Worm (Caenorhabditis elegans) whole organism, L1 larva: Measurements from ENCODE around the gene Y73F8A.12.

Source experiments
- C16A3.4 ChIP-seq: fragments of 150-350 bp; optimal IDR thresholded peaks from 2 replicates; lab custom pipeline; 2014; ENCODE audit warnings: missing biosample characterization, missing genetic modification characterization
- C34B4.2 ChIP-seq: sonication (generic microtip); optimal IDR thresholded peaks from 2 replicates; lab custom pipeline; 2017; ENCODE audit warnings: mild to moderate bottlenecking, missing genetic modification characterization, missing compliant biosample characterization
- F16B12.6 ChIP-seq: fragments of 150-350 bp; optimal IDR thresholded peaks from 2 replicates; lab custom pipeline; 2014; ENCODE audit warnings: missing biosample characterization, missing genetic modification characterization
- ama-1 ChIP-seq: fragments of 150-350 bp; optimal IDR thresholded peaks from 2 replicates; lab custom pipeline; 2014
- ceh-63 ChIP-seq: fragments of 200-800 bp; sonication (Bioruptor generic); optimal IDR thresholded peaks from 2 replicates; lab custom pipeline; 2018; ENCODE audit warnings: mild to moderate bottlenecking, missing genetic modification characterization, missing compliant biosample characterization
- ceh-8 ChIP-seq: fragments of 200-800 bp; sonication (Bioruptor generic); optimal IDR thresholded peaks from 2 replicates; lab custom pipeline; 2018; ENCODE audit warnings: mild to moderate bottlenecking, missing genetic modification characterization, moderate library complexity, missing compliant biosample characterization
- ceh-82 ChIP-seq, 3 experiments: fragments of 150-350 bp in 1 of 3; sonication (generic microtip) in 2 of 3; optimal IDR thresholded peaks; 2 replicates each; lab custom pipeline; 2014 to 2017; ENCODE audit warnings: missing biosample characterization in 3 of 3, missing genetic modification characterization in 3 of 3
- dsc-1 ChIP-seq: sonication (generic microtip); optimal IDR thresholded peaks from 2 replicates; lab custom pipeline; 2016; ENCODE audit warnings: mild to moderate bottlenecking, missing genetic modification characterization, missing compliant biosample characterization
- efl-1 ChIP-seq, 4 experiments: fragments of 150-350 bp; optimal IDR thresholded peaks in 3 of 4; peaks in 1 of 4; 1 replicate in 1 of 4; 2 replicates in 3 of 4; lab custom pipeline; 2014; ENCODE audit warnings: missing biosample characterization in 2 of 4, missing genetic modification characterization in 2 of 4, missing genetic modification reagents in 2 of 4
- efl-3 ChIP-seq: fragments of 200-800 bp; sonication (Bioruptor generic); optimal IDR thresholded peaks from 2 replicates; lab custom pipeline; 2018; ENCODE audit warnings: mild to moderate bottlenecking, missing genetic modification characterization, missing compliant biosample characterization
- egl-13 ChIP-seq: sonication (generic microtip); optimal IDR thresholded peaks from 2 replicates; lab custom pipeline; 2016; ENCODE audit warnings: missing genotype, missing genetic modification reagents, missing genetic modification characterization, missing compliant biosample characterization
- egl-27 ChIP-seq, 2 experiments: fragments of 150-350 bp in 1 of 2; sonication (generic microtip); optimal IDR thresholded peaks; 3 replicates each; lab custom pipeline; 2017 to 2018; ENCODE audit warnings: missing biosample characterization in 2 of 2, missing genetic modification characterization in 2 of 2, missing genetic modification reagents in 2 of 2
- elt-2 ChIP-seq: sonication (generic microtip); optimal IDR thresholded peaks from 2 replicates; lab custom pipeline; 2016; ENCODE audit warnings: missing genetic modification characterization, mild to moderate bottlenecking, inconsistent platforms, missing compliant biosample characterization, missing genetic modification reagents
- elt-3 ChIP-seq, 6 experiments: fragments of 150-350 bp in 1 of 6; sonication (generic microtip); optimal IDR thresholded peaks; 2 replicates each; lab custom pipeline; 2017 to 2018; ENCODE audit warnings: missing biosample characterization in 6 of 6, missing genetic modification characterization in 6 of 6, inconsistent platforms in 1 of 6
- fkh-4 ChIP-seq: sonication (generic microtip); optimal IDR thresholded peaks from 2 replicates; lab custom pipeline; 2016; ENCODE audit warnings: missing compliant biosample characterization, missing genetic modification characterization, borderline replicate concordance
- irx-1 ChIP-seq: sonication (generic microtip); optimal IDR thresholded peaks from 2 replicates; lab custom pipeline; 2016; ENCODE audit warnings: missing genetic modification characterization, missing compliant biosample characterization
- lin-13 ChIP-seq: fragments of 150-350 bp; optimal IDR thresholded peaks from 2 replicates; lab custom pipeline; 2014; ENCODE audit warnings: missing biosample characterization, missing genetic modification reagents, missing genetic modification characterization
- lin-14 ChIP-seq: fragments of 200-800 bp; sonication (Bioruptor generic); optimal IDR thresholded peaks from 2 replicates; lab custom pipeline; 2018; ENCODE audit warnings: mild to moderate bottlenecking, missing genetic modification characterization, moderate library complexity, missing compliant biosample characterization
- lin-15B ChIP-seq: fragments of 150-350 bp; sonication (generic microtip); optimal IDR thresholded peaks from 3 replicates; lab custom pipeline; 2014; ENCODE audit warnings: missing biosample characterization, missing genetic modification characterization
- nhr-11 ChIP-seq: fragments of 150-350 bp; optimal IDR thresholded peaks from 2 replicates; lab custom pipeline; 2014; ENCODE audit warnings: missing biosample characterization, missing genetic modification characterization
- nhr-12 ChIP-seq: sonication (generic microtip); optimal IDR thresholded peaks from 2 replicates; lab custom pipeline; 2017; ENCODE audit warnings: missing biosample characterization, missing genetic modification characterization
- nhr-19 ChIP-seq: fragments of 200-800 bp; sonication (Bioruptor generic); conservative IDR thresholded peaks from 2 replicates; pipeline ENCODE4 v1.3.6; 2022; ENCODE audit warnings: missing genetic modification characterization, missing compliant biosample characterization
- nhr-20 ChIP-seq: sonication (generic microtip); optimal IDR thresholded peaks from 2 replicates; lab custom pipeline; 2016; ENCODE audit warnings: mild to moderate bottlenecking, missing genetic modification characterization, missing compliant biosample characterization
- nhr-28 ChIP-seq: fragments of 150-350 bp; optimal IDR thresholded peaks from 2 replicates; lab custom pipeline; 2014; ENCODE audit warnings: missing biosample characterization, missing genetic modification characterization
- nhr-77 ChIP-seq: fragments of 150-350 bp; optimal IDR thresholded peaks from 2 replicates; lab custom pipeline; 2014; ENCODE audit warnings: missing biosample characterization, missing genetic modification characterization
- nhr-90 ChIP-seq: sonication (generic microtip); optimal IDR thresholded peaks from 2 replicates; lab custom pipeline; 2016; ENCODE audit warnings: mild to moderate bottlenecking, missing genetic modification characterization, missing compliant biosample characterization; ENCODE audit not compliant: poor library complexity
- pag-3 ChIP-seq: sonication (generic microtip); optimal IDR thresholded peaks from 2 replicates; lab custom pipeline; 2017; ENCODE audit warnings: missing genetic modification characterization, mild to moderate bottlenecking, missing compliant biosample characterization, antibody characterized with exemption, borderline replicate concordance; ENCODE audit not compliant: insufficient read depth
- pax-3 ChIP-seq: fragments of 200-800 bp; sonication (Bioruptor generic); optimal IDR thresholded peaks from 2 replicates; lab custom pipeline; 2018; ENCODE audit warnings: mild to moderate bottlenecking, missing genetic modification characterization, moderate library complexity, missing compliant biosample characterization
- skn-1 ChIP-seq: fragments of 150-350 bp; optimal IDR thresholded peaks from 2 replicates; lab custom pipeline; 2014; ENCODE audit warnings: missing biosample characterization, missing genetic modification characterization
- sox-4 ChIP-seq: sonication (generic microtip); optimal IDR thresholded peaks from 2 replicates; lab custom pipeline; 2016; ENCODE audit warnings: missing genetic modification characterization, missing compliant biosample characterization
- unc-30 ChIP-seq: sonication (generic microtip); optimal IDR thresholded peaks from 2 replicates; lab custom pipeline; 2017; ENCODE audit warnings: missing biosample characterization, missing genetic modification characterization
- unc-86 ChIP-seq: sonication (generic microtip); optimal IDR thresholded peaks from 2 replicates; lab custom pipeline; 2016; ENCODE audit warnings: missing genetic modification characterization, missing compliant biosample characterization
- vab-15 ChIP-seq: sonication (generic microtip); optimal IDR thresholded peaks from 2 replicates; lab custom pipeline; 2017; ENCODE audit warnings: missing genotype, mild to moderate bottlenecking, missing genetic modification characterization, missing compliant biosample characterization
- xbp-1 ChIP-seq: sonication (generic microtip); optimal IDR thresholded peaks from 2 replicates; lab custom pipeline; 2016; ENCODE audit warnings: missing genetic modification characterization, missing compliant biosample characterization
- ztf-11 ChIP-seq, 2 experiments: sonication (generic microtip); optimal IDR thresholded peaks; 2 replicates each; lab custom pipeline; 2016 to 2017; ENCODE audit warnings: missing genetic modification characterization in 2 of 2, missing biosample characterization in 1 of 2, missing compliant biosample characterization in 1 of 2

The Y73F8A.12 gene

ce11 chrIV:15291162-15291561 is 20.3 kb downstream of the Y73F8A.12 start, which contains the start of gene pqn-90:
Gene pqn-90 (minus strand): TSS chrIV:15291262.
- no peak for TF ChIP-seq lin-13
- TF ChIP-seq ceh-63: no peak
- TF ChIP-seq F16B12.6 (tag; lab: Kevin White, UChicago): no peak
- no peak for TF ChIP-seq efl-1 (optimal IDR thresholded peaks at IDR 0.05; lab: Kevin White, UChicago)
- TF ChIP-seq efl-1 (GFP tag; optimal IDR thresholded peaks at IDR 0.05 in 1 of 2; lab: Kevin White, UChicago): no peak
- TF ChIP-seq nhr-20 (tag; lab: Kevin White, UChicago): no peak
- TF ChIP-seq skn-1 (tag; lab: Kevin White, UChicago): no peak
- TF ChIP-seq nhr-28 (tag; lab: Kevin White, UChicago): no peak
- no peak for TF ChIP-seq sox-4
- TF ChIP-seq ceh-82 (tag; optimal IDR thresholded peaks at IDR 0.05; lab: Kevin White, UChicago): no peak
- no peak for TF ChIP-seq vab-15 (tag; lab: Kevin White, UChicago)
- TF ChIP-seq pax-3: no peak
- no peak for TF ChIP-seq nhr-11
- no peak for TF ChIP-seq irx-1 (tag; lab: Kevin White, UChicago)
- no peak for TF ChIP-seq lin-15B (tag; lab: Kevin White, UChicago)

ce11 chrIV:15289508-15289907 is 22.0 kb downstream of the Y73F8A.12 start:
- no peak for TF ChIP-seq unc-86
- no peak for TF ChIP-seq egl-27 (tag; optimal IDR thresholded peaks at IDR 0.05; lab: Kevin White, UChicago)
- TF ChIP-seq nhr-20 (tag; lab: Kevin White, UChicago): peak; percentile 6
- no peak for TF ChIP-seq skn-1 (tag; lab: Kevin White, UChicago)
- no peak for TF ChIP-seq nhr-12 (tag; lab: Kevin White, UChicago)
- TF ChIP-seq fkh-4 (tag; lab: Kevin White, UChicago): no peak
- TF ChIP-seq nhr-11: no peak
- TF ChIP-seq pag-3 (tag; lab: Kevin White, UChicago): no peak
- TF ChIP-seq nhr-90 (tag; lab: Kevin White, UChicago): peak; percentile 30
- no peak for TF ChIP-seq nhr-77 (tag; lab: Kevin White, UChicago)
- TF ChIP-seq ztf-11 (tag; optimal IDR thresholded peaks at IDR 0.05; lab: Kevin White, UChicago): no peak
- TF ChIP-seq unc-30 (tag; lab: Kevin White, UChicago): no peak
- no peak for TF ChIP-seq efl-3 (GFP tag; lab: Kevin White, UChicago)
- no peak for TF ChIP-seq ceh-8 (GFP tag; lab: Kevin White, UChicago)
- TF ChIP-seq C34B4.2 (tag; lab: Kevin White, UChicago): no peak
- no peak for TF ChIP-seq efl-1 (optimal IDR thresholded peaks at IDR 0.05; lab: Kevin White, UChicago)
- TF ChIP-seq efl-1 (GFP tag; optimal IDR thresholded peaks at IDR 0.05 in 1 of 2; lab: Kevin White, UChicago): peak in 1 of 2 experiments; percentile 91
- no peak for TF ChIP-seq xbp-1 (tag; lab: Kevin White, UChicago)
- TF ChIP-seq lin-14 (GFP tag; lab: Kevin White, UChicago): no peak
- TF ChIP-seq ama-1: no peak

- TF ChIP-seq elt-3 (tag; optimal IDR thresholded peaks at IDR 0.05; lab: Kevin White, UChicago): no peak
- no peak for TF ChIP-seq skn-1 (tag; lab: Kevin White, UChicago)
- TF ChIP-seq egl-13 (tag; lab: Kevin White, UChicago): no peak
- no peak for TF ChIP-seq C16A3.4 (tag; lab: Kevin White, UChicago)
- TF ChIP-seq unc-86: no peak
- no peak for TF ChIP-seq nhr-19 (GFP tag; lab: Robert Waterston, UW)
- no peak for TF ChIP-seq elt-2
- no peak for TF ChIP-seq F16B12.6 (tag; lab: Kevin White, UChicago)
Measured at ce11 chrIV:15283617-15284016, 27.9 kb downstream of the Y73F8A.12 start.

ce11 chrIV:15280219-15280618 is 31.3 kb downstream of the Y73F8A.12 start:
- TF ChIP-seq fkh-4 (tag; lab: Kevin White, UChicago) (peak; percentile 67), ceh-63 (no peak), dsc-1 (tag; lab: Kevin White, UChicago) (peak; percentile 93)
